Fruit fly (Drosophila melanogaster) whole organism, embryonic: ENCODE measurements around the gene CG15382.

Experiments used
- Awh ChIP-seq: fragments of 200-800 bp; sonication (Bioruptor generic); IDR thresholded peaks from 2 replicates; pipeline ENCODE4, ENCODE4 v1.3.6; 2022; ENCODE audit warnings: missing biosample characterization, missing genetic modification characterization
- Bdp1 ChIP-seq: fragments of 200-800 bp; sonication (Bioruptor generic); optimal IDR thresholded peaks from 3 replicates; lab custom pipeline; 2016; ENCODE audit warnings: missing biosample characterization, missing genetic modification characterization
- CG10959 ChIP-seq: fragments of 200-800 bp; sonication (Bioruptor generic); IDR thresholded peaks from 2 replicates; pipeline ENCODE4 v1.3.6; 2022; ENCODE audit warnings: missing biosample characterization, missing genetic modification characterization
- CG10979 ChIP-seq: fragments of 200-800 bp; sonication (Bioruptor generic); optimal IDR thresholded peaks from 2 replicates; lab custom pipeline; 2018; ENCODE audit warnings: missing biosample characterization, mild to moderate bottlenecking, missing genetic modification characterization, moderate library complexity
- CG11085 ChIP-seq: fragments of 200-800 bp; sonication (Bioruptor generic); IDR thresholded peaks from 2 replicates; pipeline ENCODE4 v1.3.6; 2022; ENCODE audit warnings: missing biosample characterization, missing genetic modification characterization
- CG11695 ChIP-seq: fragments of 200-800 bp; sonication (Bioruptor generic); IDR thresholded peaks from 3 replicates; pipeline ENCODE4 v1.3.6; 2022; ENCODE audit warnings: missing biosample characterization, missing genetic modification characterization
- CG11723 ChIP-seq: fragments of 200-800 bp; sonication (Bioruptor generic); optimal IDR thresholded peaks from 2 replicates; lab custom pipeline; 2017; ENCODE audit warnings: missing biosample characterization, mild to moderate bottlenecking, missing genetic modification characterization
- CG12104 ChIP-seq: fragments of 200-800 bp; sonication (Bioruptor generic); optimal IDR thresholded peaks from 3 replicates; lab custom pipeline; 2016; ENCODE audit warnings: missing biosample characterization, missing genetic modification characterization
- CG12155 ChIP-seq: fragments of 200-800 bp; sonication (Bioruptor generic); optimal IDR thresholded peaks from 3 replicates; lab custom pipeline; 2016; ENCODE audit warnings: missing biosample characterization, missing genetic modification characterization
- CG12236 ChIP-seq: fragments of 200-800 bp; sonication (Bioruptor generic); optimal IDR thresholded peaks from 2 replicates; lab custom pipeline; 2016; ENCODE audit warnings: missing biosample characterization, missing genetic modification characterization
- CG13287 ChIP-seq: fragments of 200-800 bp; sonication (Bioruptor generic); IDR thresholded peaks from 2 replicates; pipeline ENCODE4 v1.3.6; 2022; ENCODE audit warnings: missing biosample characterization, missing genetic modification characterization; ENCODE audit not compliant: partially characterized antibody
- CG13296 ChIP-seq: fragments of 200-800 bp; sonication (Bioruptor generic); optimal IDR thresholded peaks from 3 replicates; lab custom pipeline; 2018; ENCODE audit warnings: missing biosample characterization, mild to moderate bottlenecking, missing genetic modification characterization
- CG17359 ChIP-seq: fragments of 200-800 bp; sonication (Bioruptor generic); optimal IDR thresholded peaks from 3 replicates; lab custom pipeline; 2018; ENCODE audit warnings: missing biosample characterization, mild to moderate bottlenecking, missing genetic modification characterization, moderate library complexity
- CG17912 ChIP-seq: fragments of 200-800 bp; sonication (Bioruptor generic); optimal IDR thresholded peaks from 2 replicates; lab custom pipeline; 2018; ENCODE audit warnings: missing biosample characterization, mild to moderate bottlenecking, missing genetic modification characterization
- CG18599 ChIP-seq: fragments of 200-800 bp; sonication (Bioruptor generic); optimal IDR thresholded peaks from 3 replicates; lab custom pipeline; 2017; ENCODE audit warnings: missing biosample characterization, missing genetic modification characterization, mild to moderate bottlenecking, moderate library complexity, missing genetic modification reagents
- CG2875 ChIP-seq: fragments of 200-800 bp; sonication (Bioruptor generic); optimal IDR thresholded peaks from 2 replicates; lab custom pipeline; 2017; ENCODE audit warnings: missing biosample characterization, mild to moderate bottlenecking, missing genetic modification characterization, missing genetic modification reagents
- CG33213 ChIP-seq: fragments of 200-800 bp; sonication (Bioruptor generic); optimal IDR thresholded peaks from 3 replicates; lab custom pipeline; 2016; ENCODE audit warnings: missing biosample characterization, missing genetic modification characterization
- CG3407 ChIP-seq: fragments of 200-800 bp; sonication (Bioruptor generic); optimal IDR thresholded peaks from 2 replicates; lab custom pipeline; 2018; ENCODE audit warnings: missing biosample characterization, mild to moderate bottlenecking, missing genetic modification characterization
- CG34224 ChIP-seq: fragments of 200-800 bp; sonication (Bioruptor generic); IDR thresholded peaks from 3 replicates; pipeline ENCODE4 v1.3.6; 2022; ENCODE audit warnings: missing biosample characterization, missing genetic modification characterization; ENCODE audit not compliant: partially characterized antibody
- CG4730 ChIP-seq: fragments of 200-800 bp; sonication (Bioruptor generic); IDR thresholded peaks from 2 replicates; pipeline ENCODE4 v1.3.6; 2022; ENCODE audit warnings: missing biosample characterization, missing genetic modification characterization
- CG5180 ChIP-seq: fragments of 200-800 bp; sonication (Bioruptor generic); optimal IDR thresholded peaks from 3 replicates; lab custom pipeline; 2017; ENCODE audit warnings: missing biosample characterization, missing genetic modification characterization, mild to moderate bottlenecking, moderate library complexity, missing genetic modification reagents
- CG7271 ChIP-seq: fragments of 200-800 bp; sonication (Bioruptor generic); optimal IDR thresholded peaks from 2 replicates; lab custom pipeline; 2018; ENCODE audit warnings: missing biosample characterization, mild to moderate bottlenecking, missing genetic modification characterization, moderate library complexity
- CG7556 ChIP-seq: fragments of 200-800 bp; sonication (Bioruptor generic); optimal IDR thresholded peaks from 2 replicates; lab custom pipeline; 2017; ENCODE audit warnings: missing biosample characterization, mild to moderate bottlenecking, missing genetic modification characterization
- CG9797 ChIP-seq: fragments of 200-800 bp; sonication (Bioruptor generic); optimal IDR thresholded peaks from 3 replicates; lab custom pipeline; 2018; ENCODE audit warnings: missing biosample characterization, mild to moderate bottlenecking, missing genetic modification characterization
- CHES-1-like ChIP-seq: fragments of 200-800 bp; sonication (Bioruptor generic); optimal IDR thresholded peaks from 2 replicates; lab custom pipeline; 2016; ENCODE audit warnings: missing biosample characterization, missing genetic modification characterization
- Deaf1 ChIP-seq: fragments of 200-800 bp; optimal IDR thresholded peaks from 3 replicates; lab custom pipeline; 2019; ENCODE audit warnings: missing biosample characterization, mild to moderate bottlenecking, missing genetic modification characterization, moderate library complexity
- Ets65A ChIP-seq: fragments of 200-800 bp; sonication (Bioruptor generic); peaks from one replicate; lab custom pipeline; 2016; ENCODE audit warnings: missing biosample characterization, missing genetic modification characterization
- Gsc ChIP-seq: fragments of 200-800 bp; sonication (Bioruptor generic); IDR thresholded peaks from 2 replicates; pipeline ENCODE4 v1.3.6; 2022; ENCODE audit warnings: missing biosample characterization, missing genetic modification characterization
- H15 ChIP-seq: fragments of 200-800 bp; sonication (Bioruptor generic); IDR thresholded peaks from 3 replicates; pipeline ENCODE4 v1.3.6; 2022; ENCODE audit warnings: missing biosample characterization, missing genetic modification characterization
- Hr78 ChIP-seq, 2 experiments: fragments of 200-800 bp in 1 of 2; fragments of >200 bp in 1 of 2; sonication (Bioruptor generic) in 1 of 2; optimal IDR thresholded peaks; 2 replicates each; lab custom pipeline; 2017 to 2019; ENCODE audit warnings: missing biosample characterization in 2 of 2, missing genetic modification characterization in 2 of 2, mild to moderate bottlenecking in 1 of 2, moderate library complexity in 1 of 2
- Nf-YA ChIP-seq: fragments of 200-800 bp; sonication (Bioruptor generic); IDR thresholded peaks from 2 replicates; pipeline ENCODE4 v1.3.6; 2022; ENCODE audit warnings: missing biosample characterization, missing genetic modification characterization
- PHDP ChIP-seq: fragments of 200-800 bp; sonication (Bioruptor generic); optimal IDR thresholded peaks from 3 replicates; lab custom pipeline; 2018; ENCODE audit warnings: missing biosample characterization, mild to moderate bottlenecking, missing genetic modification characterization, moderate library complexity
- Trl ChIP-seq, 3 experiments: fragments of >200 bp in 2 of 3; fragments of 200-800 bp in 1 of 3; sonication (Bioruptor generic) in 1 of 3; optimal IDR thresholded peaks; 2 replicates in 1 of 3; 3 replicates in 2 of 3; lab custom pipeline; 2016 to 2017; ENCODE audit warnings: missing biosample characterization in 1 of 3, missing genetic modification characterization in 1 of 3
- aop ChIP-seq: fragments of 200-800 bp; sonication (Bioruptor generic); IDR thresholded peaks from 2 replicates; pipeline ENCODE4 v1.3.6; 2022; ENCODE audit warnings: missing biosample characterization, missing genetic modification characterization
- bigmax ChIP-seq: fragments of 200-800 bp; sonication (Bioruptor generic); optimal IDR thresholded peaks from 2 replicates; lab custom pipeline; 2018; ENCODE audit warnings: missing biosample characterization, mild to moderate bottlenecking, missing genetic modification characterization
- corto ChIP-seq: fragments of 200-800 bp; sonication (Bioruptor generic); optimal IDR thresholded peaks from 2 replicates; lab custom pipeline; 2016; ENCODE audit warnings: missing biosample characterization, mild to moderate bottlenecking, missing genetic modification characterization, moderate library complexity
- esg ChIP-seq: fragments of 200-800 bp; sonication (Bioruptor generic); conservative IDR thresholded peaks from 2 replicates; pipeline ENCODE4 v1.3.6; 2022; ENCODE audit warnings: missing biosample characterization, missing genetic modification characterization
- gce ChIP-seq: fragments of 200-800 bp; sonication (Bioruptor generic); IDR thresholded peaks from 3 replicates; pipeline ENCODE4 v1.3.6; 2022; ENCODE audit warnings: missing biosample characterization, missing genetic modification characterization
- mld ChIP-seq: fragments of 200-800 bp; sonication (Bioruptor generic); IDR thresholded peaks from 3 replicates; pipeline ENCODE4 v1.3.6; 2022; ENCODE audit warnings: missing biosample characterization, missing genetic modification characterization; ENCODE audit not compliant: partially characterized antibody
- peb ChIP-seq: fragments of 200-800 bp; sonication (Bioruptor generic); IDR thresholded peaks from 2 replicates; pipeline ENCODE4 v1.3.6; 2022; ENCODE audit warnings: missing biosample characterization, missing genetic modification characterization
- pnt ChIP-seq: fragments of 200-800 bp; sonication (Bioruptor generic); optimal IDR thresholded peaks from 3 replicates; lab custom pipeline; 2016; ENCODE audit warnings: missing biosample characterization, missing genetic modification characterization
- ro ChIP-seq: fragments of 200-800 bp; sonication (Bioruptor generic); IDR thresholded peaks from 2 replicates; pipeline ENCODE4 v1.3.6; 2022; ENCODE audit warnings: missing biosample characterization, missing genetic modification characterization
- run ChIP-seq: fragments of 200-800 bp; sonication (Bioruptor generic); optimal IDR thresholded peaks from 3 replicates; lab custom pipeline; 2018; ENCODE audit warnings: missing biosample characterization, mild to moderate bottlenecking, missing genetic modification characterization
- schlank ChIP-seq: fragments of 200-800 bp; sonication (Bioruptor generic); optimal IDR thresholded peaks from 2 replicates; lab custom pipeline; 2018; ENCODE audit warnings: missing biosample characterization, mild to moderate bottlenecking, missing genetic modification characterization
- sqz ChIP-seq: fragments of 200-800 bp; sonication (Bioruptor generic); optimal IDR thresholded peaks from 3 replicates; lab custom pipeline; 2018; ENCODE audit warnings: missing biosample characterization, mild to moderate bottlenecking, missing genetic modification characterization
- stwl ChIP-seq: fragments of 200-800 bp; sonication (Bioruptor generic); optimal IDR thresholded peaks from 3 replicates; lab custom pipeline; 2018; ENCODE audit warnings: missing biosample characterization, mild to moderate bottlenecking, missing genetic modification characterization, moderate library complexity
- tio ChIP-seq: fragments of 200-800 bp; sonication (Bioruptor generic); optimal IDR thresholded peaks from 2 replicates; lab custom pipeline; 2017; ENCODE audit warnings: missing biosample characterization, missing genetic modification characterization, inconsistent platforms
- z ChIP-seq: fragments of 200-800 bp; sonication (Bioruptor generic); IDR thresholded peaks from 3 replicates; pipeline ENCODE4 v1.3.6; 2022; ENCODE audit warnings: missing biosample characterization, missing genetic modification characterization

Gene CG15382

dm6 chr2L:2130157-2130987, 25.2 kb upstream of the CG15382 start, which contains the start of gene Glyp (continued):
- TF ChIP-seq Nf-YA (peak; percentile 88), esg (GFP tag; lab: Robert Waterston, UW) (peak; percentile 94), CG13287 (peak; percentile 68), z (GFP tag; lab: Robert Waterston, UW) (no peak; the same call in 2 of the 3 replicates), ro (GFP tag; lab: Robert Waterston, UW) (peak; percentile 81), CG12155 (GFP tag; lab: Kevin White, UChicago) (peak; percentile 96), PHDP (tag; lab: Kevin White, UChicago) (peak; percentile 99), Deaf1 (peak; percentile 87), corto (GFP tag; lab: Kevin White, UChicago) (peak; percentile 97), run (tag; lab: Kevin White, UChicago) (peak; percentile 94), CG4730 (GFP tag; lab: Robert Waterston, UW) (peak; percentile 91), Trl (optimal IDR thresholded peaks at IDR 0.05; lab: Kevin White, UChicago) (peak; percentile 98), Trl (GFP tag; optimal IDR thresholded peaks at IDR 0.05; lab: Kevin White, UChicago) (peak; percentile 78), CG11695 (peak; percentile 97), CG17912 (peak; percentile 47), CG33213 (GFP tag; lab: Kevin White, UChicago) (peak; percentile 20), CG11723 (peak; percentile 98), CG13296 (GFP tag; lab: Kevin White, UChicago) (peak; percentile 98), Awh (GFP tag; lab: Robert Waterston, UW) (peak; percentile 89), CG34224 (GFP tag; lab: Robert Waterston, UW) (no peak; the same call in 2 of the 3 replicates), H15 (GFP tag; lab: Robert Waterston, UW) (peak; percentile 91), gce (peak; percentile 89), Ets65A (GFP tag; lab: Kevin White, UChicago) (peak; percentile 95), CG7271 (tag; lab: Kevin White, UChicago) (peak; percentile 81), aop (GFP tag; lab: Robert Waterston, UW) (no peak; the same call in 1 of the 2 replicates), CG5180 (GFP tag; lab: Kevin White, UChicago) (peak; percentile 91), CG17359 (peak; percentile 96), CG18599 (GFP tag; lab: Kevin White, UChicago) (peak; percentile 99), bigmax (no peak), sqz (GFP tag; lab: Kevin White, UChicago) (peak; percentile 96), CG9797 (GFP tag; lab: Kevin White, UChicago) (peak; percentile 62), Gsc (peak; percentile 43; the same call in 1 of the 2 replicates), CHES-1-like (peak; percentile 31), peb (GFP tag; lab: Robert Waterston, UW) (peak; percentile 82), CG10959 (GFP tag; lab: Robert Waterston, UW) (peak; percentile 59; the same call in 1 of the 2 replicates), CG12104 (GFP tag; lab: Kevin White, UChicago) (peak; percentile 97), mld (GFP tag; lab: Robert Waterston, UW) (no peak), CG2875 (GFP tag; lab: Kevin White, UChicago) (peak; percentile 95), Bdp1 (GFP tag; lab: Kevin White, UChicago) (peak; percentile 55), tio (GFP tag; lab: Kevin White, UChicago) (peak; percentile 96), pnt (GFP tag; lab: Kevin White, UChicago) (peak; percentile 42), CG7556 (GFP tag; lab: Kevin White, UChicago) (peak; percentile 99), schlank (peak; percentile 89), stwl (tag; lab: Kevin White, UChicago) (peak; percentile 26), Hr78 (GFP tag; optimal IDR thresholded peaks at IDR 0.05; lab: Kevin White, UChicago) (peak in 1 of 2 experiments; percentile 97), CG11085 (GFP tag; lab: Robert Waterston, UW) (peak; percentile 89), CG3407 (GFP tag; lab: Kevin White, UChicago) (peak; percentile 93), CG12236 (GFP tag; lab: Kevin White, UChicago) (peak; percentile 39), CG10979 (peak; percentile 96)
